Fruit fly (Drosophila melanogaster): ENCODE measurements around the gene dsh.

Gene dsh

DNA sequence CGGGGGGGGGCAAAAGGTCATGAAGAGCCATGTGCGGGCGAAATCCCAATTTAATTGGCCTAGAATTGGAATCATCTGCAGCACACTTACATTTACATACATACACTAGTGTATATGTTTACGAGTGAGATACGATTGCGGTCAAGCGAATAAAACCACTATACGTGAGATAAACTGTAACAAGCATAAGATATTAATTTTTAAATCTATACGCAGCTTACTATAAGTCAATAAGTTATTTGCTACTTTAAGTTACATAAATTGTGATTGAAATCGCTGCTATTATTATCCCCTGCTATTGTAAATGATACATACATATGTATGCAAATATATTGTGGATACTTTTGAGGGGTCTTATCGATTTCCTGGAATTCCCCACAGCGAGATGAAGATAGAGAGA lies 23.5 kb downstream of the dsh start (continued):
- TF ChIP-seq CG11504 (tag; optimal IDR thresholded peaks at IDR 0.05) (peak; percentile 67), tap (tag; optimal IDR thresholded peaks at IDR 0.05) (peak; percentile 57), lola (GFP tag; optimal IDR thresholded peaks at IDR 0.05) (no peak), CG12219 (GFP tag; optimal IDR thresholded peaks at IDR 0.05) (peak; percentile 19), CG15514 (GFP tag; optimal IDR thresholded peaks at IDR 0.05) (no peak), CG3407 (GFP tag; optimal IDR thresholded peaks at IDR 0.05) (no peak), gem (tag; optimal IDR thresholded peaks at IDR 0.05) (peak; percentile 55), CG1603 (tag; optimal IDR thresholded peaks at IDR 0.05) (peak; percentile 61), Aef1 (GFP tag; IDR thresholded peaks at IDR 0.05) (peak; percentile 40; the same call in 1 of the 3 replicates), CG2875 (GFP tag; optimal IDR thresholded peaks at IDR 0.05) (peak; percentile 3), Six4 (GFP tag; optimal IDR thresholded peaks at IDR 0.05) (no peak), psq (GFP tag; optimal IDR thresholded peaks at IDR 0.05) (no peak), vnd (GFP tag; IDR thresholded peaks at IDR 0.05; ENCODE audit: partially characterized antibody) (no peak), stwl (tag; optimal IDR thresholded peaks at IDR 0.05) (no peak), CG10209 (GFP tag; optimal IDR thresholded peaks at IDR 0.05) (no peak), Dek (tag; optimal IDR thresholded peaks at IDR 0.05) (peak; percentile 7), zen (tag; optimal IDR thresholded peaks at IDR 0.05) (no peak), HLH4C (GFP tag; IDR thresholded peaks at IDR 0.05; ENCODE audit: partially characterized antibody) (no peak), CG5953 (GFP tag; IDR thresholded peaks at IDR 0.05) (0 out of 2 replicates have a peak, but pooled peaks have one; percentile 35), CG34422 (GFP tag; IDR thresholded peaks at IDR 0.05) (0 out of 3 replicates have a peak, but pooled peaks have one; percentile 42), CG11560 (tag; IDR thresholded peaks at IDR 0.05) (no peak), tio (GFP tag; optimal IDR thresholded peaks at IDR 0.05) (no peak), ATbp (GFP tag; optimal IDR thresholded peaks at IDR 0.05) (peak; percentile 23)

DNA sequence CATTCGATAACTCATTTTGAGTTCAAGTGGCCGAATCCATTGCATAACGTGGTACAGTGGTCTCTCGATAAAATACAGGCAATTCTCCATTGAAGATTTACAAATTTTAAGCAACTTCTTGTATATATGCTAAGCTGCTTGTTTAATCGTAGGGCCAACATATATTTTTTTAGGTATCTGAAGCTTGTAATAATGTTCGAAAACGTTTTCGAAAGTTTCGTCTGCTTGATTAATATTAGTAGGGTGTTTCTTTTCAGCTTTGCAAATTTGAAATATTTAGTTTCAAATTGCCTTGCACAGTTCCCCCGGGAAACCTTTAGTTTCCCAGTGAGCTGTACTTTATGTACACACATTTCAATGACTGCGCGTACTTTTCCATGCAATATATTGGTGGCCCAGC lies 24.1 kb downstream of the dsh start:
- TF ChIP-seq vfl (GFP tag; optimal IDR thresholded peaks at IDR 0.05), result no peak
- TF ChIP-seq Jarid2 (GFP tag; optimal IDR thresholded peaks at IDR 0.05), result no peak
- TF ChIP-seq Poxn (GFP tag; IDR thresholded peaks at IDR 0.05), result no peak
- TF ChIP-seq insv (GFP tag; optimal IDR thresholded peaks at IDR 0.05), result no peak
- TF ChIP-seq CG12236 (GFP tag; optimal IDR thresholded peaks at IDR 0.05), result no peak
- TF ChIP-seq CG18011 (GFP tag; optimal IDR thresholded peaks at IDR 0.05), result no peak
- no peak for TF ChIP-seq bcd (GFP tag; optimal IDR thresholded peaks at IDR 0.05)
- TF ChIP-seq CG9817 (tag; optimal IDR thresholded peaks at IDR 0.05), result no peak
- TF ChIP-seq TFAM (GFP tag; optimal IDR thresholded peaks at IDR 0.05), result no peak
- no peak for TF ChIP-seq CG7372 (GFP tag; IDR thresholded peaks at IDR 0.05)
- TF ChIP-seq HLHmδ (GFP tag; optimal IDR thresholded peaks at IDR 0.05), result no peak
- no peak for TF ChIP-seq ab (GFP tag; optimal IDR thresholded peaks at IDR 0.05)
- 0 out of 2 replicates have a peak, but pooled peaks have one; percentile 17 for TF ChIP-seq lmd (GFP tag; IDR thresholded peaks at IDR 0.05)
- no peak for TF ChIP-seq aop (GFP tag; IDR thresholded peaks at IDR 0.05)
- TF ChIP-seq cas (GFP tag; IDR thresholded peaks at IDR 0.05), result no peak
- TF ChIP-seq CG10979 (tag; optimal IDR thresholded peaks at IDR 0.05), result no peak
- no peak for TF ChIP-seq jigr1 (GFP tag; IDR thresholded peaks at IDR 0.05)
- peak; percentile 27 for TF ChIP-seq CG17359 (tag; optimal IDR thresholded peaks at IDR 0.05)
- no peak for TF ChIP-seq Tbp (GFP tag; optimal IDR thresholded peaks at IDR 0.05)
- no peak for TF ChIP-seq zfh1 (GFP tag; IDR thresholded peaks at IDR 0.05)
- TF ChIP-seq CG15479 (GFP tag; optimal IDR thresholded peaks at IDR 0.05), result no peak
- TF ChIP-seq Rx (GFP tag; IDR thresholded peaks at IDR 0.05), result no peak
- TF ChIP-seq PHDP (tag; optimal IDR thresholded peaks at IDR 0.05), result no peak
- no peak for TF ChIP-seq Gsc (GFP tag; IDR thresholded peaks at IDR 0.05)
- TF ChIP-seq cad (GFP tag; optimal IDR thresholded peaks at IDR 0.05), result no peak
- TF ChIP-seq Vsx1 (GFP tag; optimal IDR thresholded peaks at IDR 0.05), result no peak
- TF ChIP-seq Side (GFP tag; optimal IDR thresholded peaks at IDR 0.05), result no peak
- TF ChIP-seq rib (GFP tag; IDR thresholded peaks at IDR 0.05), result no peak

Measured in whole organism, embryonic.